Fruit fly (Drosophila melanogaster): Measurements from ENCODE around the gene CG17249.

dm6 chr3L:1675242-1675641, 28.0 kb upstream of the CG17249 start:
- no peak for TF ChIP-seq psq (optimal IDR thresholded peaks at IDR 0.05)
- no peak for TF ChIP-seq pan (optimal IDR thresholded peaks at IDR 0.05)
- TF ChIP-seq Dll (optimal IDR thresholded peaks at IDR 0.05): no peak
